Worm (Caenorhabditis elegans) whole organism, L1 larva: ENCODE results near the gene sel-9.

Experiments used
- ceh-90 ChIP-seq: sonication (generic microtip); optimal IDR thresholded peaks from 2 replicates; lab custom pipeline; 2016; ENCODE audit warnings: missing genetic modification characterization, missing compliant biosample characterization
- pqm-1 ChIP-seq: sonication (generic microtip); optimal IDR thresholded peaks from 3 replicates; lab custom pipeline; 2017; ENCODE audit warnings: missing biosample characterization, missing genetic modification characterization

DNA sequence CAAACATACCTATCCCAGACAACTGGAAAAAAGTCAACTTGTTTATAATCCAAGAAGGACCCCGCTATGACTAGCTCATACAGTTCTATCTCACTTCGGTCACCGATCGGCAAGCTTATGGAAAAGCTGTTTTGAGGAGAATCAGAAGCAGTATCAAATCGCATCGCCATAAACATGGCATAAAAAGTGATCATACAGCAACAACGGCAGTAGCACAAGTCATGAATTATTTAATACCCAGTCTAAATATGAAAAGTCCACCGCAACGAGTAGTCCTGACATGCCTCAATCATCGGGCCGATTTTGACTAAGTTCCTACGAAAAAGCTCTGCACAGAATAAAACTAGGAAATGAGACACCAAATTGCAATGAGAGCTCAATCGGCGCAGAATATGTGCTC lies 21.2 kb upstream of the sel-9 start:
- TF ChIP-seq ceh-90 (tag; lab: Kevin White, UChicago) (no peak), pqm-1 (tag; lab: Kevin White, UChicago) (no peak)
